Worm (Caenorhabditis elegans): ENCODE data around the gene rga-9.

Gene rga-9

ce11 chrII:15258668-15259067 lies 9.3 kb upstream of the rga-9 start:
- TF ChIP-seq unc-62 (GFP tag; optimal IDR thresholded peaks at IDR 0.05), result no peak

ce11 chrII:15260551-15260950 lies 7.5 kb upstream of the rga-9 start:
- TF ChIP-seq unc-62 (GFP tag; optimal IDR thresholded peaks at IDR 0.05), result no peak

ce11 chrII:15261082-15261481 lies 6.9 kb upstream of the rga-9 start:
- no peak for TF ChIP-seq unc-62 (GFP tag; optimal IDR thresholded peaks at IDR 0.05)

DNA sequence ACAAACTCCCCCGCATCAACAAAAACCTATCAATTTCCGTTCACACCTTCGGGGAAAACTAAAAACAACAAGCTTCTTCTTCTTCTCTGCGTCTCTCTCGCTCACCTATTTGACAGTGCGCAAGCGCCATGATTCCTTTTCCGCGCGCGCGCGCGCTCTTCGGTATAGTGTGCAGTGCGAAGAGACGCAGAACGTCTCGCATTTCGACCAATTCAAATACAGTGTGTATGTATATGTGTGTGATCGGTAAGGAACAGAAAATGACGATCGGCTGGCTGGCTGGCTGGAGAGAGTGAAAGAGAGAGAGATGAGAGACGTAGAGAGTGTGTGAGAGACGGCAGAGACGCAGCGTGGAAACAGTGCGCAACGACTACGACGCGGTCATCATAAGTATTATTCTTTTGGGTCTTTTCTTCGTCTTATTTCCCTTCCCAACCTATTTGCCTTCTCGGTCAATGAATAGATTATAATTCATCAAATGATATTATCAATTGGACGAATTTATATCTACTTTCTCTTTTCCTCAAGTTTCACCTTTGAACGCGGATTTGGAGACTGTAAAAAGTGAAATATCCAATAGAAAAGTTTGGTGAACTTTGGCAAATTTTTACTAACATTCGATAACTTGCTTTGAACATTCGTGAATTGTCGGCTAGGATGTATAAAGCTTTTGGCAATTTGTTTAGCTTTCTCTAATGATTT lies 4.8 kb upstream of the rga-9 start:
- TF ChIP-seq unc-62 (GFP tag; optimal IDR thresholded peaks at IDR 0.05), result no peak

ce11 chrII:15264593-15264992 lies 3.4 kb upstream of the rga-9 start:
- no peak for TF ChIP-seq unc-62 (GFP tag; optimal IDR thresholded peaks at IDR 0.05)

- TF ChIP-seq unc-62 (GFP tag; optimal IDR thresholded peaks at IDR 0.05), result no peak
Observed at ce11 chrII:15265469-15265868, 2.5 kb upstream of the rga-9 start.

DNA sequence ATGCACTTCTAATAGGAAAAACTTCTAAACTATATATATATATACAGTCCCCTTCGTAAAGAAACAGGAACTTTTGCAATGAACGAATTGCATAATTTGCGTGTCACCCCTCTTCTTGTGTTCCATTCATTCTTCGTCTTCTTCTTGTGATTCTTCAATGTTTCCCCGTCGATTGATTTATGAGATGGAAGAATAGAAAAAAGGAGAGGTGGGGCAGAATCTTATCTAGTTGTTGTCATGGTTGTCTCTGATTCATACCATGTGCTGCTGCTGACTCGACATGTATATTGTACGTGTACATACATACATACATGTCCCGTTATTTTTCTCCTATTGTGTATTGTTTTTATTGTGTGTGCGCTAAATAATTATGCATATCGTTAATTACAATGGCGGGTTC lies 2.1 kb upstream of the rga-9 start:
- TF ChIP-seq unc-62 (GFP tag; optimal IDR thresholded peaks at IDR 0.05), result no peak

- TF ChIP-seq unc-62 (GFP tag; optimal IDR thresholded peaks at IDR 0.05), result no peak
Observed at ce11 chrII:15266487-15266886, 1.5 kb upstream of the rga-9 start.

ce11 chrII:15272962-15273361 lies 5.0 kb downstream of the rga-9 start:
- TF ChIP-seq unc-62 (GFP tag; optimal IDR thresholded peaks at IDR 0.05), result no peak
